Worm (Caenorhabditis elegans): Measurements from ENCODE around the gene elf-1.

The elf-1 gene

DNA sequence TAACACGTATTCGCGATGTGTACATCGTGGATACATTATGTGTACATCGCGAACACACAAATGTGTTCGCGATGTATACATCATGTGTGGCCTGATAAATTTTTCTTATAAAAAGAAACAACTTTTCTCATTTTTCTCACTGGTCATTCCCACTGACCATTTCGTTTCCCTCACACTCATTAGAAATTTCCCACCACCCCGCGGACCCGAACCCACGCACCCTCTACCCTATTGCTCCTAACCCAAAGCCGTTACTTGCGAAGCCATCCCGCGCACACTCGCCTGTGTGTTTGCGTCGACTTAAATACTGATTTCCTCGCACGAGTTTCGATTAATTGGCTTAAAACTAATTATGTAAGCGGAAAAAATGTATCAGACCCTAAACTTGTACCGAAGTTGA, 9.8 kb downstream of the elf-1 start (continued):
- 0 out of 2 replicates have a peak, but pooled peaks have one; percentile 32 for TF ChIP-seq ceh-20 (GFP tag; IDR thresholded peaks at IDR 0.05)
- peak; percentile 93 for TF ChIP-seq lim-7 (GFP tag; IDR thresholded peaks at IDR 0.05)
- no peak for TF ChIP-seq spr-3 (GFP tag; optimal IDR thresholded peaks at IDR 0.05)
- no peak for TF ChIP-seq tag-97 (GFP tag; IDR thresholded peaks at IDR 0.05)
- no peak for TF ChIP-seq zfp-2 (tag; optimal IDR thresholded peaks at IDR 0.05)
- TF ChIP-seq nhr-42 (GFP tag; IDR thresholded peaks at IDR 0.05), result no peak
- TF ChIP-seq skn-1 (tag; optimal IDR thresholded peaks at IDR 0.05), result no peak
- peak; percentile 54; the same call in 1 of the 2 replicates for TF ChIP-seq ceh-44 (GFP tag; IDR thresholded peaks at IDR 0.05)
- peak; percentile 88 for TF ChIP-seq F44E2.7 (GFP tag; IDR thresholded peaks at IDR 0.05)
- no peak for TF ChIP-seq lin-15B (tag; optimal IDR thresholded peaks at IDR 0.05)
- TF ChIP-seq mep-1 (tag; optimal IDR thresholded peaks at IDR 0.05), result no peak
- TF ChIP-seq pha-4 (GFP tag; IDR thresholded peaks at IDR 0.05), result peak; percentile 83
- TF ChIP-seq pha-4 (tag; optimal IDR thresholded peaks at IDR 0.05), result no peak
- no peak for TF ChIP-seq nhr-28 (tag; optimal IDR thresholded peaks at IDR 0.05)
- TF ChIP-seq lsy-2 (tag; optimal IDR thresholded peaks at IDR 0.05), result no peak
- no peak for TF ChIP-seq ztf-11 (tag; optimal IDR thresholded peaks at IDR 0.05)
- TF ChIP-seq ZK546.5 (tag; optimal IDR thresholded peaks at IDR 0.05), result no peak
- TF ChIP-seq T20F7.1 (GFP tag; optimal IDR thresholded peaks at IDR 0.05), result no peak
- TF ChIP-seq lir-3 (tag; optimal IDR thresholded peaks at IDR 0.05), result peak; percentile 53
- no peak for TF ChIP-seq dmd-9 (GFP tag; IDR thresholded peaks at IDR 0.05)
- no peak for TF ChIP-seq rbr-2 (tag; optimal IDR thresholded peaks at IDR 0.05)
- TF ChIP-seq F10B5.3 (tag; optimal IDR thresholded peaks at IDR 0.05), result no peak
- TF ChIP-seq daf-16 (GFP tag; optimal IDR thresholded peaks at IDR 0.05), result peak; percentile 24 to 71
- TF ChIP-seq daf-16 (tag; optimal IDR thresholded peaks at IDR 0.05), result no peak
- peak; percentile 9; the same call in 1 of the 2 replicates for TF ChIP-seq php-3 (GFP tag; IDR thresholded peaks at IDR 0.05)
- TF ChIP-seq spr-1 (tag; optimal IDR thresholded peaks at IDR 0.05), result peak; percentile 55
- no peak for TF ChIP-seq zip-11 (GFP tag; IDR thresholded peaks at IDR 0.05)
- no peak for TF ChIP-seq daf-8 (GFP tag; IDR thresholded peaks at IDR 0.05)
- no peak for TF ChIP-seq mdl-1 (tag; optimal IDR thresholded peaks at IDR 0.05)
- 0 out of 2 replicates have a peak, but pooled peaks have one; percentile 26 for TF ChIP-seq hmg-1.1 (GFP tag; IDR thresholded peaks at IDR 0.05)
- TF ChIP-seq duxl-1 (tag; optimal IDR thresholded peaks at IDR 0.05; ENCODE audit: poor library complexity), result no peak
- TF ChIP-seq Y75B8A.6 (GFP tag; IDR thresholded peaks at IDR 0.05), result 0 out of 2 replicates have a peak, but pooled peaks have one; percentile 49
- no peak for TF ChIP-seq unc-39 (tag; optimal IDR thresholded peaks at IDR 0.05)
- no peak for TF ChIP-seq mxl-3 (GFP tag; optimal IDR thresholded peaks at IDR 0.05)
- TF ChIP-seq madf-5 (GFP tag; IDR thresholded peaks at IDR 0.05), result peak; percentile 59 to 85; a peak in 2 of 4 replicates
- peak; percentile 78 for TF ChIP-seq lin-38 (GFP tag; IDR thresholded peaks at IDR 0.05)
- TF ChIP-seq ces-1 (GFP tag; optimal IDR thresholded peaks at IDR 0.05), result no peak
- TF ChIP-seq fos-1 (tag; optimal IDR thresholded peaks at IDR 0.05), result no peak
- TF ChIP-seq tra-1 (GFP tag; IDR thresholded peaks at IDR 0.05), result peak; percentile 57; the same call in 1 of the 2 replicates
- no peak for TF ChIP-seq hif-1 (tag; optimal IDR thresholded peaks at IDR 0.05)
- no peak for TF ChIP-seq aly-2 (tag; optimal IDR thresholded peaks at IDR 0.05)
- TF ChIP-seq zip-2 (tag; optimal IDR thresholded peaks at IDR 0.05), result no peak
- peak; percentile 47 for TF ChIP-seq gei-8 (GFP tag; optimal IDR thresholded peaks at IDR 0.05)
- TF ChIP-seq mxl-2 (GFP tag; conservative IDR thresholded peaks at IDR 0.05), result 0 out of 2 replicates have a peak, but pooled peaks have one; percentile 10
- peak; percentile 91 for TF ChIP-seq egl-43 (GFP tag; IDR thresholded peaks at IDR 0.05)
- TF ChIP-seq lin-29 (GFP tag; IDR thresholded peaks at IDR 0.05), result no peak
- no peak for TF ChIP-seq nhr-11 (tag; optimal IDR thresholded peaks at IDR 0.05)
- TF ChIP-seq ZK337.2 (GFP tag; IDR thresholded peaks at IDR 0.05), result peak; percentile 65
- 0 out of 2 replicates have a peak, but pooled peaks have one; percentile 39 for TF ChIP-seq nhr-41 (GFP tag; IDR thresholded peaks at IDR 0.05)
- TF ChIP-seq egl-27 (tag; optimal IDR thresholded peaks at IDR 0.05), result no peak
- TF ChIP-seq nhr-237 (tag; optimal IDR thresholded peaks at IDR 0.05), result no peak
- peak; percentile 78 for TF ChIP-seq Y48G9A.11 (GFP tag; IDR thresholded peaks at IDR 0.05)
